Worm (Caenorhabditis elegans) whole organism, L4 larva: ENCODE data around the gene C36C9.12.

Source experiments
- aly-2 ChIP-seq: sonication (generic microtip); optimal IDR thresholded peaks from 2 replicates; lab custom pipeline; 2018; ENCODE audit warnings: missing biosample characterization, missing genetic modification characterization
- ama-1 ChIP-seq: fragments of 150-350 bp; optimal IDR thresholded peaks from 2 replicates; lab custom pipeline; 2014; ENCODE audit warnings: inconsistent platforms, mixed read lengths
- ces-1 ChIP-seq: fragments of 150-350 bp; sonication (generic microtip); optimal IDR thresholded peaks from 4 replicates; lab custom pipeline; 2014; ENCODE audit warnings: missing biosample characterization, missing genetic modification reagents, missing genetic modification characterization
- jun-1 ChIP-seq: fragments of 150-350 bp; optimal IDR thresholded peaks from 2 replicates; lab custom pipeline; 2014; ENCODE audit warnings: missing biosample characterization, missing genetic modification reagents, missing genetic modification characterization
- lin-1 ChIP-seq: fragments of 200-800 bp; sonication (Bioruptor generic); IDR thresholded peaks from 2 replicates; pipeline ENCODE4 v1.3.6; 2022; ENCODE audit warnings: missing genetic modification reagents, missing genetic modification characterization, missing compliant biosample characterization
- lin-39 ChIP-seq: fragments of 150-350 bp; optimal IDR thresholded peaks from 2 replicates; lab custom pipeline; 2014; ENCODE audit warnings: missing biosample characterization, missing genetic modification reagents, missing genetic modification characterization
- mdl-1 ChIP-seq, 2 experiments: fragments of 150-350 bp in 1 of 2; sonication (generic microtip) in 1 of 2; optimal IDR thresholded peaks; 2 replicates each; lab custom pipeline; 2014 to 2017; ENCODE audit warnings: missing biosample characterization in 2 of 2, missing genetic modification characterization in 2 of 2
- nhr-76 ChIP-seq: fragments of 150-350 bp; optimal IDR thresholded peaks from 2 replicates; lab custom pipeline; 2014; ENCODE audit warnings: missing biosample characterization, missing genetic modification characterization
- pqm-1 ChIP-seq: sonication (generic microtip); optimal IDR thresholded peaks from 2 replicates; lab custom pipeline; 2017; ENCODE audit warnings: missing biosample characterization, missing genetic modification characterization

ce11 chrX:1651668-1652067 is 38.2 kb downstream of the C36C9.12 start, which contains the start of gene ZK380.4:
- TF ChIP-seq nhr-76 (tag; lab: Kevin White, UChicago) (no peak), lin-39 (tag; lab: Kevin White, UChicago) (no peak), lin-1 (GFP tag; lab: Robert Waterston, UW) (no peak), pqm-1 (tag; lab: Kevin White, UChicago) (no peak), ces-1 (GFP tag; lab: Kevin White, UChicago) (no peak), mdl-1 (tag; optimal IDR thresholded peaks at IDR 0.05; lab: Kevin White, UChicago) (no peak), ama-1 (no peak), jun-1 (tag; lab: Kevin White, UChicago) (no peak), aly-2 (tag; lab: Kevin White, UChicago) (no peak)
